In genomic region chrX:3835632-3836031, ce11 we compare ENCODE assay signal across 1 worm cellular context.
TF ChIP-seq lines count a peak whose summit lies in the region.

No protein-coding gene starts in this region.

TF ChIP-seq in whole organism, L4 larva, 104 proteins besides CTCF, POLR2A, EP300 and RAD21 (continued from another document):
- TF ChIP-seq daf-16 (GFP tag; optimal IDR thresholded peaks at IDR 0.05; lab: Kevin White, UChicago) (no peak), daf-16 (tag; optimal IDR thresholded peaks at IDR 0.05; lab: Kevin White, UChicago) (no peak), snpc-4 (tag; optimal IDR thresholded peaks at IDR 0.05; lab: Kevin White, UChicago) (no peak), mdl-1 (tag; optimal IDR thresholded peaks at IDR 0.05; lab: Kevin White, UChicago) (peak in 1 of 2 experiments; percentile 5), lin-39 (tag; optimal IDR thresholded peaks at IDR 0.05; lab: Kevin White, UChicago) (no peak)
